Fruit fly (Drosophila melanogaster): ENCODE results near the gene CG9519.

Gene CG9519

DNA sequence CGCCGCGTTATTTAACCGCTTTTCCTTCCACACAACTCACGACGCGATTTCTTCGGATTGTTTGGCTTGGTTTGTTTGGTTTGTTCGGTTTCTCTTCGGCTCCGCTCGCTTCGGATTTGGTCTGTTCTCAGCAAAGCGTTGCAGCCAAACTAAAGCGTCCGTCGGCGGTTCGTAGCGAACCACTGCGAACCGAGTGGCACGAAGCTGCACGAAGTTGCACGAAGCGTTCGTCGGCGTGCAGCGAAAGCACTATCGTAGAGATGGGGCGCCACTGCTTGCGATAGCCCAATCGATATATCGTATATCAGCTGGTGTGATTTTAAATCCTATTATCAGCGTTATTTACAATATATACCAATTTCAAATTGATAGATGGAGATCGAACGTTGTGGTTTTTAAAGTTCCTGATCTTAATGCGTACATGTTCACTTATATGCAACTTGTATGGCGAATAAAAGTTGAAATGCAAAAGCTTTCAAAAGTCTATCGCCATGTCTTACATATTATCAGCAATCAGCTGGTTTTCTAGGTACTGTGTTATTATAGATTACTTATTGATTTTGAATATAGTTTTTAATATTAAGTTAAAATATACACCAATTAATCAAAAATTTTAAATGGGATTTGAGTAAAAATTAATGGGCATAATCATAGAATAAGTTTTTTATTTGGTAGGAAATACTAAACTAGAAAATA, 30.1 kb downstream of the CG9519 start, which contains the start of gene rut:
Gene rut (minus strand): TSS at position 152 of the 696 bp plus-strand sequence.
- TF ChIP-seq CG31627 (GFP tag; optimal IDR thresholded peaks at IDR 0.05) (peak; percentile 18), CG11902 (GFP tag; optimal IDR thresholded peaks at IDR 0.05) (no peak), CG8632 (GFP tag; optimal IDR thresholded peaks at IDR 0.05) (no peak), CG8319 (GFP tag; optimal IDR thresholded peaks at IDR 0.05) (no peak), CG34406 (GFP tag; optimal IDR thresholded peaks at IDR 0.05) (no peak), Ets96B (tag; optimal IDR thresholded peaks at IDR 0.05) (no peak), CG15336 (GFP tag; IDR thresholded peaks at IDR 0.05) (no peak), CG6792 (GFP tag; optimal IDR thresholded peaks at IDR 0.05) (no peak), CG6808 (GFP tag; optimal IDR thresholded peaks at IDR 0.05) (no peak), svp (GFP tag) (peak; percentile 67), cyc (GFP tag; optimal IDR thresholded peaks at IDR 0.05) (no peak), Eip75B (GFP tag; optimal IDR thresholded peaks at IDR 0.05) (peak; percentile 16), CG6854 (GFP tag; optimal IDR thresholded peaks at IDR 0.05) (peak; percentile 5), vri (GFP tag; optimal IDR thresholded peaks at IDR 0.05) (peak; percentile 2), fkh (GFP tag; optimal IDR thresholded peaks at IDR 0.05) (peak; percentile 35), Sox14 (GFP tag; optimal IDR thresholded peaks at IDR 0.05) (no peak), Eip78C (GFP tag) (peak; percentile 47), CG11762 (GFP tag; optimal IDR thresholded peaks at IDR 0.05; ENCODE audit: insufficient read depth) (no peak), Smox (GFP tag; optimal IDR thresholded peaks at IDR 0.05) (no peak), pdm3 (GFP tag; optimal IDR thresholded peaks at IDR 0.05) (no peak), CG10669 (GFP tag; optimal IDR thresholded peaks at IDR 0.05) (no peak), Sox15 (GFP tag; optimal IDR thresholded peaks at IDR 0.05) (no peak), CG6163 (GFP tag; IDR thresholded peaks at IDR 0.05) (peak; percentile 69), CG10631 (GFP tag; optimal IDR thresholded peaks at IDR 0.05) (no peak), spab (GFP tag; optimal IDR thresholded peaks at IDR 0.05) (no peak), dac (GFP tag; optimal IDR thresholded peaks at IDR 0.05) (no peak), Sox102F (GFP tag; optimal IDR thresholded peaks at IDR 0.05) (no peak), CG9139 (GFP tag; optimal IDR thresholded peaks at IDR 0.05) (no peak), Gug (GFP tag; IDR thresholded peaks at IDR 0.05) (no peak), Blimp-1 (GFP tag; optimal IDR thresholded peaks at IDR 0.05) (no peak), fd85E (GFP tag; optimal IDR thresholded peaks at IDR 0.05) (no peak), CG7368 (GFP tag; optimal IDR thresholded peaks at IDR 0.05) (peak; percentile 0), CG4318 (GFP tag; optimal IDR thresholded peaks at IDR 0.05) (no peak), Lpt (GFP tag; optimal IDR thresholded peaks at IDR 0.05) (no peak), Eip93F (GFP tag; optimal IDR thresholded peaks at IDR 0.05) (no peak), Hr39 (GFP tag; optimal IDR thresholded peaks at IDR 0.05) (no peak), topi (GFP tag; optimal IDR thresholded peaks at IDR 0.05) (no peak), esn (GFP tag; optimal IDR thresholded peaks at IDR 0.05) (no peak), CG11294 (GFP tag; IDR thresholded peaks at IDR 0.05) (no peak), CG6276 (GFP tag; optimal IDR thresholded peaks at IDR 0.05) (no peak), Met (GFP tag; optimal IDR thresholded peaks at IDR 0.05) (no peak), salr (GFP tag; optimal IDR thresholded peaks at IDR 0.05) (no peak), ss (GFP tag; optimal IDR thresholded peaks at IDR 0.05) (peak in 1 of 2 experiments; percentile 7), achi (GFP tag; optimal IDR thresholded peaks at IDR 0.05) (no peak), Hr4 (GFP tag; optimal IDR thresholded peaks at IDR 0.05) (no peak), fd59A (GFP tag; optimal IDR thresholded peaks at IDR 0.05) (no peak), CG3032 (tag; optimal IDR thresholded peaks at IDR 0.05) (no peak), CG32006 (GFP tag; optimal IDR thresholded peaks at IDR 0.05) (no peak), lz (GFP tag; optimal IDR thresholded peaks at IDR 0.05) (peak; percentile 14), Hr38 (GFP tag; optimal IDR thresholded peaks at IDR 0.05) (no peak), Ets21C (GFP tag; optimal IDR thresholded peaks at IDR 0.05) (no peak), CG16779 (tag; optimal IDR thresholded peaks at IDR 0.05) (no peak)

Measured in whole organism, prepupa.